Worm (Caenorhabditis elegans): ENCODE measurements around the gene tnt-4.

tnt-4 gene

DNA sequence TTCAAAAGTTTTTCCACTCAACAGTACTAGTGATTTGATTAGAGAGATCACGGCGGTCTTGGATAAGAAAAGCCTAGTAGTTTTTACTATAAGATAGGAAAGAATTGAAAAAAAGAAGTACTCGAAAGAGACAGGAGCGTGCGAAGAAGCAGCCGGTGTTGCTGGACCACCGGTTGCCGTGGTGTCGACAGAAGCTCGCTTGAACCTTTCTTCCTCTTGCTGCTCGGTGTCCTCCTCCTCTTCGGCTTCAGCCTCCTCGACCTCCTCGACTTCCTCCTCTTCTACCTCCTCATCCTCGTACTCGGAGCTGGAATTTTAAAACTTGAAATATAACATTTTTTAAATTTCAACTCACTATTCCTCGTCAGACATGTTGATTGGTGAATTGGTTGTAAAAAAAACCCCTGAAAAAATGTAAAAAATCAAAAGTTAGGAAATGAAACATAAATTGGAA, at the start of gene tnt-4:
tnt-4 (minus strand) TSS at position 404 of the 454 bp plus-strand sequence.
- TF ChIP-seq set-16 (GFP tag; IDR thresholded peaks at IDR 0.05): peak; percentile 76
- no peak for TF ChIP-seq fkh-10 (GFP tag; optimal IDR thresholded peaks at IDR 0.05)
- TF ChIP-seq ceh-62 (tag; optimal IDR thresholded peaks at IDR 0.05): no peak

DNA sequence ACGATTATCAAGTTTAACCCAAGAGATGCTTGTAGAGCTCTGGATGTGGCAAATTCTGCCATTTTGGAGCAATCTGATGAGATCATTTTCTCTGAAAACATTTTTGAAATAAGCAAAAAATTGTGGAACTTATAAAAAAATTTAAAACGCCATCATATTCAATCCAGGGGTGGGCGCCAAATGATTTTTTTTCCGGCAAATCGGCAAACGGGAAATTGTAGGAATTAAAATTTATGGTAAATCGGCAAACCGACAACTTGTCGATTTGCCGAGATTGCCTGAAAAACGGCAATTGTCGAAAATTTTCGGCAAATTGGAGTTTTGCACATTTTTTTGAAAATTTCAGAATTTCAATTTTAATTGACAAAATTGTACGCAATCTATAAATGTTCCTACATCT, 42.8 kb upstream of the tnt-4 start, which contains the start of gene srab-23:
srab-23 (minus strand) TSS at position 101 of the 400 bp plus-strand sequence.
- TF ChIP-seq mdt-29 (GFP tag; IDR thresholded peaks at IDR 0.05) (no peak), unc-39 (tag; optimal IDR thresholded peaks at IDR 0.05) (no peak), php-3 (GFP tag; IDR thresholded peaks at IDR 0.05) (no peak), mxl-2 (GFP tag; conservative IDR thresholded peaks at IDR 0.05) (no peak), Y105C5A.15 (GFP tag; IDR thresholded peaks at IDR 0.05) (no peak), lin-15B (tag; optimal IDR thresholded peaks at IDR 0.05) (no peak), lsy-2 (tag; optimal IDR thresholded peaks at IDR 0.05) (no peak), Y5F2A.4 (GFP tag; optimal IDR thresholded peaks at IDR 0.05) (no peak), F10B5.3 (tag; optimal IDR thresholded peaks at IDR 0.05) (no peak), snpc-1.2 (GFP tag; IDR thresholded peaks at IDR 0.05) (no peak), hif-1 (tag; optimal IDR thresholded peaks at IDR 0.05) (no peak), aly-2 (tag; optimal IDR thresholded peaks at IDR 0.05) (no peak), nhr-77 (tag; optimal IDR thresholded peaks at IDR 0.05) (no peak), daf-12 (tag; optimal IDR thresholded peaks at IDR 0.05) (no peak), lim-7 (GFP tag; IDR thresholded peaks at IDR 0.05) (no peak), dve-1 (tag; optimal IDR thresholded peaks at IDR 0.05; ENCODE audit: insufficient read depth) (no peak), zip-11 (GFP tag; IDR thresholded peaks at IDR 0.05) (no peak)

DNA sequence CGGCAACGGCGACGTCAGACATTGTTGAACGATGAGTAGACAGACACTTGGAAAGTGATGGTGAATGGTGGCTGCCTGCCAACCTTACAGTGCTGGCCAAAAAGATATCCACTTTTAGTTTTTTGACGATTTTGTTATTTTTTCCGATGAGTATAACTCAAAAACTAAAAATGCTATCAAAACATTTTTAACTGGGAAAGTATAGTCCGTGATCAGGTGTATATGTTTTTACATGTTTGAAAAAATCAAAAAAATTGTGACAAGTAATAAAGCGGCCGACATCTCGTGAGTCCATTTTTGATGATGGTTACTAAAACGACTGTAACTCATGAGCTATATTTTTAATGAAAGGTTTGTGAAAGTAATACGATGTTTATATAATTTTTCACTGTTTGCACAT, 38.7 kb upstream of the tnt-4 start, which contains the start of gene hil-6:
hil-6 (minus strand) TSS at position 101 of the 400 bp plus-strand sequence.
- TF ChIP-seq dpl-1 (GFP tag; optimal IDR thresholded peaks at IDR 0.05) (no peak), ZK337.2 (GFP tag; IDR thresholded peaks at IDR 0.05) (no peak), unc-62 (GFP tag; optimal IDR thresholded peaks at IDR 0.05 in 1 of 2) (peak in 1 of 2 experiments; percentile 33), unc-62 (tag; optimal IDR thresholded peaks at IDR 0.05) (no peak), duxl-1 (tag; optimal IDR thresholded peaks at IDR 0.05; ENCODE audit: poor library complexity) (no peak), arid-1 (GFP tag; conservative IDR thresholded peaks at IDR 0.05) (no peak), mep-1 (tag; optimal IDR thresholded peaks at IDR 0.05) (no peak)

DNA sequence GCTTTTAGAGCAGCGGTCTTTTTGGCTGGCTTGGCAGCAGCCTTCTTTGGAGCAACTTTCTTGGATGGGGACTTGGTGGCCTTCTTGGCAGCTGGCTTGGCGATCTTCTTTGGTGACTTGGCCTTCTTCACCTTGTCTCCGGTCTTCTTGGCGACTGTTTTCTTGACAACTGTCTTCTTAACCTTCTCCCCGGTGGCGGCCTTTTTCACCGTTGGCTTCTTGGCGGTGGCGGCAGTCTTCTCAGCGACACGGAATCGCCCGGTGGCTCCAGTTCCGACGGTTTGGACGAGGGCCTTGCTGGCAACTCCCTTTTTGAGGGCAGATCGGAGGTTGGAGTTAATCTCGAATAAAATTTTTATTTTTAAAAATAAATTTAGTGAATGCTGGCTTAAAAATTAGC, 37.9 kb upstream of the tnt-4 start:
- TF ChIP-seq set-16 (GFP tag; IDR thresholded peaks at IDR 0.05) (peak; percentile 75), nhr-77 (tag; optimal IDR thresholded peaks at IDR 0.05) (no peak), nhr-237 (tag; optimal IDR thresholded peaks at IDR 0.05) (no peak), arid-1 (GFP tag; conservative IDR thresholded peaks at IDR 0.05) (no peak), unc-62 (GFP tag; optimal IDR thresholded peaks at IDR 0.05 in 1 of 2) (peak in 1 of 2 experiments; percentile 43), unc-62 (tag; optimal IDR thresholded peaks at IDR 0.05) (no peak)

DNA sequence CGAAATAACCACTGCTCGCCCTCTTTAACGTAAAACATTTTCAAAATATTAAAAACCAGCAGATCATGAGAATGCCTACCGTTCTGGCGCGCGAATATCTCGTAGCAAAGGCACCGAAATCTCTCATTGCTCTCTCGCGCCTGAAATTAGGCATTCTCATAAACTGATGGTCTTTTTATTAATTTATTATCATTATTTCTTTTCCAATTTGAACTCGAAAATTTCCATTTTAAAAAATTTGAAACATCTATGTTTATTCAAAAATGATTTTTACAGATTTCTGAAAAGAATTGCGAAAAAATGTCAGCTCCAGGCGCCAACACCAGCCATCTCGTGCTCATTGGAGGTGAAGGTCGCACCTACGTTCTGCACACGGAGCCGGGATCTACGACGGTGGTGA, 37.2 kb upstream of the tnt-4 start, which contains the start of gene F59A7.12:
F59A7.12 (plus strand) TSS at position 301 of the 400 bp plus-strand sequence.
- TF ChIP-seq set-16 (GFP tag; IDR thresholded peaks at IDR 0.05): peak; percentile 62
- TF ChIP-seq lin-29 (GFP tag; IDR thresholded peaks at IDR 0.05): no peak

DNA sequence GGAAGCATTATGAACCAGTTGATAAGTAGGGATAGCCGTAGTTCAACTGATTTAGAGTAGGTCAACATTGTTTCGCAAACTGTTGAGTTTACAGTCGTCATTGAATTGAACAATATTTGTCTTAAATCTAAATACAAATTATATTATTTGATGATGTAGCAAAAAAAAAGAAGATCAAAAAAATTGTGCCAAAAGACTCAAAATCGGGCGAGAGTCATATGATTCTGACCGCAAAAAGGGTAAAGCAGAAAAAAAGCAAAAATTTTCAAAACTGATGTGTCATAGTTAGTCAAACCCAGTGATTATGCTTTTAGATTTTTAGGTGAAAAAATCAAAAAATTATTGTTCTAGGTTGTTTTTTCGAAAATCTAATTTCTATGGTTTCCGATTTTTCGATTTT, 35.1 kb upstream of the tnt-4 start, which contains the start of gene srab-13:
srab-13 (minus strand) TSS at position 101 of the 400 bp plus-strand sequence.
- TF ChIP-seq dmd-8 (GFP tag; IDR thresholded peaks at IDR 0.05) (no peak), gei-8 (GFP tag; optimal IDR thresholded peaks at IDR 0.05) (no peak), daf-12 (tag; optimal IDR thresholded peaks at IDR 0.05) (no peak), mes-2 (tag; optimal IDR thresholded peaks at IDR 0.05; ENCODE audit: poor library complexity, severe bottlenecking) (no peak)
